Fruit fly (Drosophila melanogaster) whole organism, embryonic: ENCODE measurements around the gene CG12768.

ENCODE experiments used
- Bdp1 ChIP-seq: fragments of 200-800 bp; sonication (Bioruptor generic); optimal IDR thresholded peaks from 3 replicates; lab custom pipeline; 2016; ENCODE audit warnings: missing biosample characterization, missing genetic modification characterization
- BtbVII ChIP-seq: fragments of 200-800 bp; sonication (Bioruptor generic); optimal IDR thresholded peaks from 3 replicates; lab custom pipeline; 2017; ENCODE audit warnings: missing biosample characterization, mild to moderate bottlenecking, missing genetic modification characterization
- CG10321 ChIP-seq: fragments of 200-800 bp; sonication (Bioruptor generic); IDR thresholded peaks from 2 replicates; pipeline ENCODE4 v1.3.6; 2022; ENCODE audit warnings: missing biosample characterization, missing genetic modification characterization
- CG10462 ChIP-seq: fragments of 200-800 bp; sonication (Bioruptor generic); optimal IDR thresholded peaks from 2 replicates; lab custom pipeline; 2016; ENCODE audit warnings: missing biosample characterization, missing genetic modification characterization
- CG10979 ChIP-seq: fragments of 200-800 bp; sonication (Bioruptor generic); optimal IDR thresholded peaks from 2 replicates; lab custom pipeline; 2018; ENCODE audit warnings: missing biosample characterization, mild to moderate bottlenecking, missing genetic modification characterization, moderate library complexity
- CG11695 ChIP-seq: fragments of 200-800 bp; sonication (Bioruptor generic); IDR thresholded peaks from 3 replicates; pipeline ENCODE4 v1.3.6; 2022; ENCODE audit warnings: missing biosample characterization, missing genetic modification characterization
- CG12219 ChIP-seq: fragments of 200-800 bp; sonication (Bioruptor generic); optimal IDR thresholded peaks from 3 replicates; lab custom pipeline; 2018; ENCODE audit warnings: missing biosample characterization, mild to moderate bottlenecking, missing genetic modification characterization
- CG1233 ChIP-seq: fragments of 200-800 bp; sonication (Bioruptor generic); optimal IDR thresholded peaks from 4 replicates; lab custom pipeline; 2018; ENCODE audit warnings: missing biosample characterization, mild to moderate bottlenecking, missing genetic modification characterization
- CG15011 ChIP-seq: fragments of 200-800 bp; sonication (Bioruptor generic); optimal IDR thresholded peaks from 3 replicates; lab custom pipeline; 2018; ENCODE audit warnings: missing biosample characterization, mild to moderate bottlenecking, missing genetic modification characterization
- CG15696 ChIP-seq: fragments of 200-800 bp; sonication (Bioruptor generic); optimal IDR thresholded peaks from 2 replicates; lab custom pipeline; 2019; ENCODE audit warnings: missing biosample characterization, mild to moderate bottlenecking, missing genetic modification characterization, moderate library complexity
- CG17612 ChIP-seq: fragments of 200-800 bp; sonication (Bioruptor generic); IDR thresholded peaks from 2 replicates; pipeline ENCODE4 v1.3.6; 2022; ENCODE audit warnings: missing biosample characterization, missing genetic modification characterization
- CG5180 ChIP-seq: fragments of 200-800 bp; sonication (Bioruptor generic); optimal IDR thresholded peaks from 3 replicates; lab custom pipeline; 2017; ENCODE audit warnings: missing biosample characterization, missing genetic modification characterization, mild to moderate bottlenecking, moderate library complexity, missing genetic modification reagents
- CG6791 ChIP-seq: fragments of 200-800 bp; sonication (Bioruptor generic); IDR thresholded peaks from 3 replicates; pipeline ENCODE4 v1.3.6; 2022; ENCODE audit warnings: missing biosample characterization, missing genetic modification characterization; ENCODE audit not compliant: partially characterized antibody
- CG7745 ChIP-seq: fragments of 200-800 bp; sonication (Bioruptor generic); optimal IDR thresholded peaks from 2 replicates; lab custom pipeline; 2018; ENCODE audit warnings: missing biosample characterization, mild to moderate bottlenecking, missing genetic modification characterization, moderate library complexity
- CG8359 ChIP-seq: fragments of 200-800 bp; sonication (Bioruptor generic); optimal IDR thresholded peaks from 2 replicates; lab custom pipeline; 2017; ENCODE audit warnings: missing biosample characterization, mild to moderate bottlenecking, missing genetic modification characterization, borderline replicate concordance
- D19A ChIP-seq: fragments of 200-800 bp; optimal IDR thresholded peaks from 3 replicates; lab custom pipeline; 2019; ENCODE audit warnings: missing biosample characterization, mild to moderate bottlenecking, missing genetic modification characterization, moderate library complexity
- D19B ChIP-seq: fragments of 200-800 bp; sonication (Bioruptor generic); optimal IDR thresholded peaks from 2 replicates; lab custom pipeline; 2017; ENCODE audit warnings: missing biosample characterization, mild to moderate bottlenecking, missing genetic modification characterization
- Dref ChIP-seq: fragments of 200-800 bp; sonication (Bioruptor generic); IDR thresholded peaks from 2 replicates; pipeline ENCODE4 v1.3.6; 2022; ENCODE audit warnings: missing biosample characterization, missing genetic modification characterization
- HLH54F ChIP-seq: fragments of 200-800 bp; sonication (Bioruptor generic); optimal IDR thresholded peaks from 3 replicates; lab custom pipeline; 2016; ENCODE audit warnings: missing biosample characterization, missing genetic modification characterization
- Hr78 ChIP-seq, 2 experiments: fragments of 200-800 bp in 1 of 2; fragments of >200 bp in 1 of 2; sonication (Bioruptor generic) in 1 of 2; optimal IDR thresholded peaks; 2 replicates each; lab custom pipeline; 2017 to 2019; ENCODE audit warnings: missing biosample characterization in 2 of 2, missing genetic modification characterization in 2 of 2, mild to moderate bottlenecking in 1 of 2, moderate library complexity in 1 of 2
- Lhr ChIP-seq: fragments of 200-800 bp; sonication (Bioruptor generic); optimal IDR thresholded peaks from 3 replicates; lab custom pipeline; 2017; ENCODE audit warnings: mild to moderate bottlenecking, missing biosample characterization, missing genetic modification reagents, missing genetic modification characterization
- MESR4 ChIP-seq: fragments of 200-800 bp; sonication (Bioruptor generic); optimal IDR thresholded peaks from 2 replicates; lab custom pipeline; 2018; ENCODE audit warnings: missing biosample characterization, mild to moderate bottlenecking, missing genetic modification characterization, moderate library complexity
- Mes4 ChIP-seq: fragments of 200-800 bp; sonication (Bioruptor generic); optimal IDR thresholded peaks from 2 replicates; lab custom pipeline; 2016; ENCODE audit warnings: missing biosample characterization, missing genetic modification characterization
- Myb ChIP-seq: fragments of 200-800 bp; sonication (Bioruptor generic); optimal IDR thresholded peaks from 2 replicates; lab custom pipeline; 2016; ENCODE audit warnings: missing biosample characterization, missing genetic modification characterization
- NC2α ChIP-seq: fragments of 200-800 bp; sonication (Bioruptor generic); optimal IDR thresholded peaks from 2 replicates; lab custom pipeline; 2016; ENCODE audit warnings: missing biosample characterization, missing genetic modification characterization
- NC2β ChIP-seq: fragments of 200-800 bp; sonication (Bioruptor generic); optimal IDR thresholded peaks from 2 replicates; lab custom pipeline; 2016; ENCODE audit warnings: missing biosample characterization, missing genetic modification characterization
- Neu2 ChIP-seq: fragments of 200-800 bp; sonication (Bioruptor generic); optimal IDR thresholded peaks from 3 replicates; lab custom pipeline; 2016; ENCODE audit warnings: missing biosample characterization, missing genetic modification characterization, borderline replicate concordance
- Pdp1 ChIP-seq, 2 experiments: fragments of 200-800 bp; sonication (Bioruptor generic); optimal IDR thresholded peaks; 3 replicates each; lab custom pipeline; 2016; ENCODE audit warnings: missing biosample characterization in 2 of 2, missing genetic modification characterization in 2 of 2, mild to moderate bottlenecking in 1 of 2, moderate library complexity in 1 of 2
- Rx ChIP-seq: fragments of 200-800 bp; sonication (Bioruptor generic); IDR thresholded peaks from 2 replicates; pipeline ENCODE4 v1.3.6; 2022; ENCODE audit warnings: missing biosample characterization, missing genetic modification characterization
- Sox102F ChIP-seq: fragments of 200-800 bp; sonication (Bioruptor generic); optimal IDR thresholded peaks from 2 replicates; lab custom pipeline; 2018; ENCODE audit warnings: missing biosample characterization, mild to moderate bottlenecking, missing genetic modification characterization, moderate library complexity
- Spps ChIP-seq: fragments of 200-800 bp; sonication (Bioruptor generic); optimal IDR thresholded peaks from 2 replicates; lab custom pipeline; 2018; ENCODE audit warnings: missing biosample characterization, mild to moderate bottlenecking, missing genetic modification characterization
- Stat92E ChIP-seq, 3 experiments: fragments of >200 bp in 2 of 3; fragments of 200-800 bp in 1 of 3; sonication (Bioruptor generic) in 1 of 3; optimal IDR thresholded peaks; 2 replicates each; lab custom pipeline; 2017 to 2019; ENCODE audit warnings: missing biosample characterization in 3 of 3, missing genetic modification characterization in 3 of 3, mild to moderate bottlenecking in 1 of 3, moderate library complexity in 1 of 3
- Taf1 ChIP-seq: fragments of 200-800 bp; sonication (Bioruptor generic); IDR thresholded peaks from 2 replicates; pipeline ENCODE4 v1.3.6; 2022; ENCODE audit warnings: missing biosample characterization, missing genetic modification characterization
- Xrp1 ChIP-seq: fragments of 200-800 bp; sonication (Bioruptor generic); IDR thresholded peaks from 2 replicates; pipeline ENCODE4 v1.3.6; 2022; ENCODE audit warnings: missing biosample characterization, missing genetic modification characterization
- bab2 ChIP-seq: fragments of 200-800 bp; sonication (Bioruptor generic); optimal IDR thresholded peaks from 2 replicates; lab custom pipeline; 2016; ENCODE audit warnings: missing biosample characterization, missing genetic modification characterization
- cwo ChIP-seq: fragments of 200-800 bp; sonication (Bioruptor generic); optimal IDR thresholded peaks from 3 replicates; lab custom pipeline; 2017; ENCODE audit warnings: missing biosample characterization, missing genetic modification characterization, mild to moderate bottlenecking, moderate library complexity, missing genetic modification reagents
- dati ChIP-seq: fragments of 200-800 bp; sonication (Bioruptor generic); IDR thresholded peaks from 2 replicates; pipeline ENCODE4 v1.3.6; 2022; ENCODE audit warnings: missing biosample characterization, missing genetic modification characterization
- emc ChIP-seq: fragments of 200-800 bp; sonication (Bioruptor generic); optimal IDR thresholded peaks from 2 replicates; lab custom pipeline; 2016; ENCODE audit warnings: missing biosample characterization, missing genetic modification characterization
- exex ChIP-seq: fragments of 200-800 bp; sonication (Bioruptor generic); optimal IDR thresholded peaks from 4 replicates; lab custom pipeline; 2018; ENCODE audit warnings: missing biosample characterization, mild to moderate bottlenecking, missing genetic modification characterization, moderate library complexity
- fd3F ChIP-seq: fragments of 200-800 bp; sonication (Bioruptor generic); optimal IDR thresholded peaks from 2 replicates; lab custom pipeline; 2018; ENCODE audit warnings: missing biosample characterization, mild to moderate bottlenecking, missing genetic modification characterization, moderate library complexity
- gce ChIP-seq: fragments of 200-800 bp; sonication (Bioruptor generic); IDR thresholded peaks from 3 replicates; pipeline ENCODE4 v1.3.6; 2022; ENCODE audit warnings: missing biosample characterization, missing genetic modification characterization
- gsb ChIP-seq: fragments of 200-800 bp; sonication (Bioruptor generic); IDR thresholded peaks from 2 replicates; pipeline ENCODE4 v1.3.6; 2022; ENCODE audit warnings: missing biosample characterization, missing genetic modification characterization
- hb ChIP-seq: fragments of 200-800 bp; sonication (Bioruptor generic); IDR thresholded peaks from 3 replicates; pipeline ENCODE4 v1.3.6; 2022; ENCODE audit warnings: missing biosample characterization, missing genetic modification characterization; ENCODE audit not compliant: partially characterized antibody
- ind ChIP-seq: fragments of 200-800 bp; sonication (Bioruptor generic); optimal IDR thresholded peaks from 3 replicates; lab custom pipeline; 2016; ENCODE audit warnings: missing biosample characterization, missing genetic modification characterization
- lilli ChIP-seq: fragments of 200-800 bp; sonication (Bioruptor generic); optimal IDR thresholded peaks from 3 replicates; lab custom pipeline; 2016; ENCODE audit warnings: missing biosample characterization, missing genetic modification characterization
- psq ChIP-seq: fragments of 200-800 bp; sonication (Bioruptor generic); optimal IDR thresholded peaks from 2 replicates; lab custom pipeline; 2017; ENCODE audit warnings: missing biosample characterization, missing genetic modification characterization
- sd ChIP-seq: fragments of 200-800 bp; sonication (Bioruptor generic); optimal IDR thresholded peaks from 3 replicates; lab custom pipeline; 2018; ENCODE audit warnings: missing biosample characterization, mild to moderate bottlenecking, missing genetic modification characterization, moderate library complexity
- sr ChIP-seq: fragments of 200-800 bp; sonication (Bioruptor generic); IDR thresholded peaks from 3 replicates; pipeline ENCODE4 v1.3.6; 2022; ENCODE audit warnings: missing biosample characterization, missing genetic modification characterization
- toy ChIP-seq: fragments of 200-800 bp; sonication (Bioruptor generic); IDR thresholded peaks from 2 replicates; pipeline ENCODE4 v1.3.6; 2022; ENCODE audit warnings: missing biosample characterization, missing genetic modification characterization
- usp ChIP-seq: fragments of >200 bp; optimal IDR thresholded peaks from 2 replicates; lab custom pipeline; 2017; ENCODE audit warnings: missing biosample characterization, missing genetic modification characterization
- yki ChIP-seq: fragments of >200 bp; optimal IDR thresholded peaks from 3 replicates; lab custom pipeline; 2018

CG12768 gene

DNA sequence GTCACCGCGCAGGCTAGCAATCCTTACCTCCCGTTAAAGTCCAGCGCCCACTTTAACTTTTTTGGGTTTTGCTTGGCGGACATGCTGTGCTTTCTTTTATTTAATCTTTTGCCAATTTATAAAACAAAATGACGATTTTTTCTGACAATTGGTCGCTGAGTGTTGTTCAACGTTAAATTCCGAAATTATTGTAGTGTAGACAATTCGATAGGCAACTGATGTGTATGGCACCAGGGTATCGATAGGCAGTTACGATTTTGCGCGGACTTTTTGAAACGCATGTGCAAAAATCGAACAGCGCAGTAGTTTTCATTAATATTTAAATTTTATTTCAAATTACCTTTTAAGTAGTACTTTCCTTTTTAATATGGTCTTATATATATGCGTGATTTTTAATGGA lies 42.2 kb upstream of the CG12768 start, which contains the start of gene EMC4 (continued):
- TF ChIP-seq Bdp1, result no peak
- no peak for TF ChIP-seq NC2α (GFP tag; lab: Kevin White, UChicago)
- no peak for TF ChIP-seq CG5180 (GFP tag; lab: Kevin White, UChicago)
- peak; percentile 6 for TF ChIP-seq cwo (GFP tag; lab: Kevin White, UChicago)
- peak; percentile 23 for TF ChIP-seq emc (GFP tag; lab: Kevin White, UChicago)
- TF ChIP-seq dati (GFP tag; lab: Robert Waterston, UW), result no peak
- no peak for TF ChIP-seq Rx (GFP tag; lab: Robert Waterston, UW)
- no peak for TF ChIP-seq usp
- no peak for TF ChIP-seq CG8359 (GFP tag; lab: Kevin White, UChicago)
- TF ChIP-seq CG12219 (GFP tag; lab: Kevin White, UChicago), result no peak
- no peak for TF ChIP-seq Taf1 (GFP tag; lab: Robert Waterston, UW)
- no peak for TF ChIP-seq toy (GFP tag; lab: Robert Waterston, UW)
- TF ChIP-seq CG17612 (GFP tag; lab: Robert Waterston, UW), result no peak
- no peak for TF ChIP-seq CG7745
- TF ChIP-seq D19A (tag; lab: Kevin White, UChicago), result peak; percentile 9
- peak; percentile 17 for TF ChIP-seq Lhr (GFP tag; lab: Kevin White, UChicago)
- peak; percentile 36 for TF ChIP-seq bab2 (GFP tag; lab: Kevin White, UChicago)
- TF ChIP-seq CG1233 (GFP tag; lab: Kevin White, UChicago), result peak; percentile 22
- no peak for TF ChIP-seq CG10321
- no peak for TF ChIP-seq psq (GFP tag; lab: Kevin White, UChicago)
- TF ChIP-seq CG15696 (tag; lab: Kevin White, UChicago), result no peak
- TF ChIP-seq BtbVII, result no peak
- TF ChIP-seq Neu2 (GFP tag; lab: Kevin White, UChicago), result no peak
- TF ChIP-seq lilli, result peak; percentile 74
- no peak for TF ChIP-seq gce
- peak; percentile 62 for TF ChIP-seq HLH54F (GFP tag; lab: Kevin White, UChicago)
- TF ChIP-seq hb (GFP tag; lab: Robert Waterston, UW), result no peak
- TF ChIP-seq NC2β (GFP tag; lab: Kevin White, UChicago), result peak; percentile 14
- peak; percentile 39 to 72 for TF ChIP-seq Pdp1 (GFP tag; optimal IDR thresholded peaks at IDR 0.05; lab: Kevin White, UChicago)
- TF ChIP-seq Dref, result peak; percentile 93
- no peak for TF ChIP-seq yki (lab: Kevin White, UChicago)
- no peak for TF ChIP-seq sr
- peak; percentile 51 for TF ChIP-seq Myb
- peak; percentile 85 for TF ChIP-seq MESR4
- peak; percentile 46 for TF ChIP-seq ind
- no peak for TF ChIP-seq Spps (tag; lab: Kevin White, UChicago)
- TF ChIP-seq Mes4 (GFP tag; lab: Kevin White, UChicago), result no peak
- no peak for TF ChIP-seq CG10462 (GFP tag; lab: Kevin White, UChicago)
- no peak for TF ChIP-seq Hr78 (GFP tag; optimal IDR thresholded peaks at IDR 0.05; lab: Kevin White, UChicago)
- TF ChIP-seq D19B (GFP tag; lab: Kevin White, UChicago), result no peak
- TF ChIP-seq CG11695, result no peak
- TF ChIP-seq Xrp1 (GFP tag; lab: Robert Waterston, UW), result peak; percentile 38
- TF ChIP-seq gsb (GFP tag; lab: Robert Waterston, UW), result no peak
- peak; percentile 28 for TF ChIP-seq CG10979 (tag; lab: Kevin White, UChicago)
- TF ChIP-seq Stat92E (GFP tag; optimal IDR thresholded peaks at IDR 0.05; lab: Kevin White, UChicago), result peak in 1 of 3 experiments; percentile 1
- TF ChIP-seq sd (tag; lab: Kevin White, UChicago), result no peak
- no peak for TF ChIP-seq Sox102F (GFP tag; lab: Kevin White, UChicago)
- no peak for TF ChIP-seq exex (tag; lab: Kevin White, UChicago)
- peak; percentile 79 for TF ChIP-seq CG6791 (GFP tag; lab: Robert Waterston, UW)
- no peak for TF ChIP-seq CG15011 (GFP tag; lab: Kevin White, UChicago)
- TF ChIP-seq fd3F (GFP tag; lab: Kevin White, UChicago), result no peak
